Worm (Caenorhabditis elegans) whole organism, young adult: ENCODE data around the gene C35A5.5.

Experiments
- dpl-1 ChIP-seq: fragments of 150-350 bp; optimal IDR thresholded peaks from 2 replicates; lab custom pipeline; 2014; ENCODE audit warnings: missing biosample characterization, missing genetic modification reagents, missing genetic modification characterization
- gei-17 ChIP-seq: fragments of 200-800 bp; sonication (Bioruptor generic); optimal IDR thresholded peaks from 2 replicates; lab custom pipeline; 2018; ENCODE audit warnings: mild to moderate bottlenecking, missing genetic modification characterization, missing compliant biosample characterization
- him-1 ChIP-seq: sonication (generic microtip); optimal IDR thresholded peaks from 2 replicates; lab custom pipeline; 2016; ENCODE audit warnings: missing genotype, missing genetic modification reagents, missing genetic modification characterization, missing compliant biosample characterization

- no peak for TF ChIP-seq gei-17
- TF ChIP-seq dpl-1 (GFP tag; lab: Kevin White, UChicago): no peak
- TF ChIP-seq him-1: no peak
These were observed 49.6 kb downstream of the C35A5.5 start, which contains the start of gene F32G8.3 for ce11 chrV:10555239-10555638.
